Worm (Caenorhabditis elegans): Measurements from ENCODE around the gene algn-12.

Gene algn-12

ce11 chrV:8054130-8054529, 19.2 kb downstream of the algn-12 start, which contains the start of gene ZC513.2:
TSS of gene ZC513.2 (plus strand) at chrV:8054430.
- TF ChIP-seq nhr-12 (tag; optimal IDR thresholded peaks at IDR 0.05): no peak
- no peak for TF ChIP-seq eor-1 (tag; optimal IDR thresholded peaks at IDR 0.05)
- no peak for TF ChIP-seq nhr-11 (tag; optimal IDR thresholded peaks at IDR 0.05)
- TF ChIP-seq ZK546.5 (tag; optimal IDR thresholded peaks at IDR 0.05): no peak
- no peak for TF ChIP-seq lin-39 (tag; optimal IDR thresholded peaks at IDR 0.05)
- TF ChIP-seq nhr-67 (tag; optimal IDR thresholded peaks at IDR 0.05): no peak
- TF ChIP-seq elt-1 (tag; optimal IDR thresholded peaks at IDR 0.05): no peak
- TF ChIP-seq nhr-77 (tag; optimal IDR thresholded peaks at IDR 0.05): no peak
- TF ChIP-seq nhr-43 (tag; optimal IDR thresholded peaks at IDR 0.05; ENCODE audit: poor library complexity, severe bottlenecking): no peak
- no peak for TF ChIP-seq nhr-28 (tag; optimal IDR thresholded peaks at IDR 0.05)
- TF ChIP-seq ceh-9 (tag; optimal IDR thresholded peaks at IDR 0.05): no peak
- no peak for TF ChIP-seq ztf-11 (tag; optimal IDR thresholded peaks at IDR 0.05)
- no peak for TF ChIP-seq ceh-28 (tag; optimal IDR thresholded peaks at IDR 0.05)
- TF ChIP-seq nhr-237 (tag; optimal IDR thresholded peaks at IDR 0.05): no peak

ce11 chrV:8055170-8055569, 20.3 kb downstream of the algn-12 start:
- TF ChIP-seq egl-5 (tag; optimal IDR thresholded peaks at IDR 0.05): no peak
- no peak for TF ChIP-seq ceh-82 (tag; optimal IDR thresholded peaks at IDR 0.05)
- TF ChIP-seq egl-27 (tag; optimal IDR thresholded peaks at IDR 0.05): no peak
- TF ChIP-seq mdl-1 (tag; optimal IDR thresholded peaks at IDR 0.05): no peak
- TF ChIP-seq ZK546.5 (tag; optimal IDR thresholded peaks at IDR 0.05): no peak
- no peak for TF ChIP-seq elt-2 (tag; optimal IDR thresholded peaks at IDR 0.05)
- no peak for TF ChIP-seq lin-15B (tag; optimal IDR thresholded peaks at IDR 0.05)
- TF ChIP-seq unc-39 (tag; optimal IDR thresholded peaks at IDR 0.05): no peak
- no peak for TF ChIP-seq nhr-43 (tag; optimal IDR thresholded peaks at IDR 0.05; ENCODE audit: poor library complexity, severe bottlenecking)

ce11 chrV:8058359-8058758, 23.4 kb downstream of the algn-12 start, which contains the start of gene str-138:
TSS of gene str-138 (plus strand) at chrV:8058659.
- TF ChIP-seq zag-1 (tag; optimal IDR thresholded peaks at IDR 0.05): no peak
- no peak for TF ChIP-seq unc-39 (tag; optimal IDR thresholded peaks at IDR 0.05)
- no peak for TF ChIP-seq egl-5 (tag; optimal IDR thresholded peaks at IDR 0.05)
- no peak for TF ChIP-seq ama-1 (optimal IDR thresholded peaks at IDR 0.05)
- TF ChIP-seq fos-1 (tag; optimal IDR thresholded peaks at IDR 0.05): no peak
- no peak for TF ChIP-seq fkh-10 (GFP tag; optimal IDR thresholded peaks at IDR 0.05)
- TF ChIP-seq aly-2 (tag; optimal IDR thresholded peaks at IDR 0.05): no peak
- TF ChIP-seq pha-4 (tag; optimal IDR thresholded peaks at IDR 0.05): no peak
- TF ChIP-seq ceh-82 (tag; optimal IDR thresholded peaks at IDR 0.05): no peak
- no peak for TF ChIP-seq unc-62 (GFP tag; optimal IDR thresholded peaks at IDR 0.05)
- no peak for TF ChIP-seq ZK546.5 (tag; optimal IDR thresholded peaks at IDR 0.05)
- no peak for TF ChIP-seq nhr-77 (tag; optimal IDR thresholded peaks at IDR 0.05)
- TF ChIP-seq eor-1 (tag; optimal IDR thresholded peaks at IDR 0.05): no peak
- TF ChIP-seq lin-39 (tag; optimal IDR thresholded peaks at IDR 0.05): no peak
- TF ChIP-seq nhr-23 (tag; optimal IDR thresholded peaks at IDR 0.05): no peak
- TF ChIP-seq ceh-16 (tag; optimal IDR thresholded peaks at IDR 0.05): no peak
- TF ChIP-seq nhr-76 (tag; optimal IDR thresholded peaks at IDR 0.05): no peak

ce11 chrV:8062074-8062473, 27.2 kb downstream of the algn-12 start, which contains the start of gene str-139:
TSS of gene str-139 (minus strand) at chrV:8062174.
- TF ChIP-seq ceh-9 (tag; optimal IDR thresholded peaks at IDR 0.05) (no peak), ama-1 (optimal IDR thresholded peaks at IDR 0.05) (no peak), nhr-77 (tag; optimal IDR thresholded peaks at IDR 0.05) (no peak), ceh-28 (tag; optimal IDR thresholded peaks at IDR 0.05) (no peak), lin-39 (tag; optimal IDR thresholded peaks at IDR 0.05) (no peak), ztf-4 (tag; optimal IDR thresholded peaks at IDR 0.05) (no peak), fos-1 (tag; optimal IDR thresholded peaks at IDR 0.05) (no peak), pqm-1 (tag; optimal IDR thresholded peaks at IDR 0.05) (no peak), zag-1 (tag; optimal IDR thresholded peaks at IDR 0.05) (no peak), fkh-2 (tag; optimal IDR thresholded peaks at IDR 0.05) (no peak), daf-12 (tag; optimal IDR thresholded peaks at IDR 0.05) (no peak), nhr-23 (tag; optimal IDR thresholded peaks at IDR 0.05) (no peak)

- TF ChIP-seq eor-1 (tag; optimal IDR thresholded peaks at IDR 0.05) (no peak), fkh-10 (GFP tag; optimal IDR thresholded peaks at IDR 0.05) (no peak), daf-12 (tag; optimal IDR thresholded peaks at IDR 0.05) (no peak), ceh-28 (tag; optimal IDR thresholded peaks at IDR 0.05) (no peak), lsy-12 (tag; optimal IDR thresholded peaks at IDR 0.05) (no peak), lin-39 (tag; optimal IDR thresholded peaks at IDR 0.05) (no peak), unc-62 (GFP tag; optimal IDR thresholded peaks at IDR 0.05) (no peak), fkh-2 (tag; optimal IDR thresholded peaks at IDR 0.05) (no peak), unc-39 (tag; optimal IDR thresholded peaks at IDR 0.05) (no peak), ama-1 (optimal IDR thresholded peaks at IDR 0.05) (no peak), jun-1 (tag; optimal IDR thresholded peaks at IDR 0.05) (no peak), elt-1 (tag; optimal IDR thresholded peaks at IDR 0.05) (no peak), nhr-67 (tag; optimal IDR thresholded peaks at IDR 0.05) (no peak), R02D3.7 (tag; optimal IDR thresholded peaks at IDR 0.05) (no peak), ceh-9 (tag; optimal IDR thresholded peaks at IDR 0.05) (no peak)
Observed at ce11 chrV:8067800-8068199, 32.9 kb downstream of the algn-12 start, which contains the start of gene str-140. TSS of gene str-140 (minus strand) at chrV:8067900.
